Worm (Caenorhabditis elegans): ENCODE results near the gene mct-5.
A peak's percentile ranks its signal among the peaks of the same experiment; 100 is the strongest.

The mct-5 gene

ce11 chrII:7072590-7073536 is 25.5 kb downstream of the mct-5 start (continued):
- no peak for TF ChIP-seq unc-62 (GFP tag; optimal IDR thresholded peaks at IDR 0.05)
- TF ChIP-seq nhr-20 (tag; optimal IDR thresholded peaks at IDR 0.05) = peak; percentile 79

DNA sequence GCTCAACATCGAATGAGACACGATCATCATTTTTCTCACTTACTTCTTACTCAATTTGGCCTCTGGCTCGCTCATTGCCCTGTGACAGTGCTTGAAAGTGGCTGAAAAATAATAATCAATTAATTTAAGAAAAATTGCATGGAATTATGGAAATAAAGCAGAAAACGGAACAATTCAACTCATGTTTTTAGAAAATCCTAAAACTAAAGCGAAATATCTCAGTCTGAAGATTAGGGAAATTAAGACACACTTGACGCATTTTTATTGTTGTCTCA is 26.1 kb downstream of the mct-5 start, which contains the start of gene kars-1:
Gene kars-1, minus strand, starts transcription at position 101 of the 275 bp plus-strand sequence.
- TF ChIP-seq lir-3 (tag; optimal IDR thresholded peaks at IDR 0.05; ENCODE audit: poor library complexity) (no peak), tbx-2 (tag; optimal IDR thresholded peaks at IDR 0.05) (no peak), nhr-28 (tag; optimal IDR thresholded peaks at IDR 0.05) (no peak), efl-3 (GFP tag; optimal IDR thresholded peaks at IDR 0.05) (no peak)

ce11 chrII:7070434-7070833 is 28.0 kb downstream of the mct-5 start:
- TF ChIP-seq efl-1 (optimal IDR thresholded peaks at IDR 0.05) (no peak), efl-1 (GFP tag; optimal IDR thresholded peaks at IDR 0.05 in 1 of 2) (peak in 1 of 2 experiments; percentile 91), nhr-19 (GFP tag; conservative IDR thresholded peaks at IDR 0.05) (no peak), unc-86 (tag; optimal IDR thresholded peaks at IDR 0.05) (no peak), alr-1 (tag; optimal IDR thresholded peaks at IDR 0.05; ENCODE audit: borderline replicate concordance) (no peak), unc-98 (GFP tag; IDR thresholded peaks at IDR 0.05) (no peak), jun-1 (tag; optimal IDR thresholded peaks at IDR 0.05) (no peak), zip-4 (GFP tag; optimal IDR thresholded peaks at IDR 0.05) (no peak), ztf-11 (tag; optimal IDR thresholded peaks at IDR 0.05) (no peak)

DNA sequence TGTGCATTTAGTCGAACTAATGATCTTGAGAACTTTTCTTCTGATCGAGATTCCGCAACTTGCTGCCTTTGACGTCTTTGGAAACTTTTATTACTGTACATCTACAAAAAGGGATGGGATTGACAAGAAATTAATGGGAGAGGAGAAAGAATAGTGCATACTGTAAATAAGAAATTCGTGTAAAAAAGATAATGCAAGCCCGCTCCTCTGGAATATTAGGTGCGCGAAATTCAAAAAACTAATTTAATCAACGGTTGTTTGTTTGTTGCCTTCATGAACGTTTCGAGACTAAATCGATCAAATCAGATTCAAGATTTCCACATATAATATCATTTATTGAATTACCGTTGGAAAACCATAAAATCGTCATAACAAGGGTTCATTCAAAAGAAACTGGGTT is 28.5 kb downstream of the mct-5 start, which contains the start of gene him-14:
Gene him-14, minus strand, starts transcription at position 101 of the 400 bp plus-strand sequence.
- TF ChIP-seq pqm-1 (tag; optimal IDR thresholded peaks at IDR 0.05) (no peak), isw-1 (GFP tag; IDR thresholded peaks at IDR 0.05) (no peak), nhr-47 (tag; optimal IDR thresholded peaks at IDR 0.05) (no peak), ceh-88 (GFP tag; IDR thresholded peaks at IDR 0.05) (no peak), lin-39 (tag; optimal IDR thresholded peaks at IDR 0.05) (no peak), jun-1 (tag; optimal IDR thresholded peaks at IDR 0.05) (no peak), nhr-77 (tag; optimal IDR thresholded peaks at IDR 0.05) (no peak), rnt-1 (tag; optimal IDR thresholded peaks at IDR 0.05) (no peak), ces-1 (GFP tag; optimal IDR thresholded peaks at IDR 0.05) (no peak), sup-37 (GFP tag; optimal IDR thresholded peaks at IDR 0.05) (no peak), grh-1 (GFP tag; IDR thresholded peaks at IDR 0.05) (no peak), nhr-237 (tag; optimal IDR thresholded peaks at IDR 0.05) (no peak), irx-1 (tag; optimal IDR thresholded peaks at IDR 0.05) (no peak), fkh-4 (tag; optimal IDR thresholded peaks at IDR 0.05; ENCODE audit: borderline replicate concordance) (no peak), hlh-4 (tag; optimal IDR thresholded peaks at IDR 0.05) (no peak), ceh-90 (tag; optimal IDR thresholded peaks at IDR 0.05) (no peak), hlh-17 (GFP tag; optimal IDR thresholded peaks at IDR 0.05; ENCODE audit: borderline replicate concordance) (no peak)

DNA sequence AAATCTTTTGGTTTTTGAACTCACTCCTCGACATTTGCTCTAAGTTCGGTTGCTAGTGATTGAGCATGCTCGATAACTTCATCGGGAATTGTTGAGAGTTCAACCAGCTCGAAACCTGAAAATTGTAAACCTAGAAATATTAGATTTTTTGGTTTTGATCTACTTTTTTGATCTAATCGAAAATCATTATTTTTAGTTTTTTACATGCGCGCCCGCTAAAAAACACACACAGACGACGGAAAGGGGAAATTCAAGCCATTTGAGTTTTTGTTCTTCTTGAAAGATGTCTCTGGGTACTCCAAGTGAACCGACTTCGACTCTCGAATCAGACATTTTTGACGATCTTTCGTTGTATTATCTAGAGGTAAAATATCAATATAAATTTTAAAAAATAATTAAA is 33.0 kb downstream of the mct-5 start, which contains the start of gene nos-2:
Gene nos-2, plus strand, starts transcription at position 228 of the 400 bp plus-strand sequence.
- TF ChIP-seq zip-4 (GFP tag; optimal IDR thresholded peaks at IDR 0.05) (no peak), nhr-85 (tag) (no peak), lir-3 (tag; optimal IDR thresholded peaks at IDR 0.05; ENCODE audit: poor library complexity) (no peak), alr-1 (tag; optimal IDR thresholded peaks at IDR 0.05; ENCODE audit: borderline replicate concordance) (no peak), elt-2 (tag; optimal IDR thresholded peaks at IDR 0.05) (no peak), lin-13 (GFP tag; optimal IDR thresholded peaks at IDR 0.05) (no peak), irx-1 (tag; optimal IDR thresholded peaks at IDR 0.05) (no peak), unc-62 (GFP tag; optimal IDR thresholded peaks at IDR 0.05) (no peak), ceh-82 (tag; optimal IDR thresholded peaks at IDR 0.05) (no peak)

All from whole organism, L1 larva.